Fruit fly (Drosophila melanogaster) whole organism, embryonic: ENCODE data around the gene CG16972.

ENCODE experiments used
- Adf1 ChIP-seq: fragments of 200-800 bp; sonication (Bioruptor generic); IDR thresholded peaks from 2 replicates; pipeline ENCODE4 v1.3.6; 2022; ENCODE audit warnings: missing biosample characterization, missing genetic modification characterization
- Antp ChIP-seq: fragments of 200-800 bp; sonication (Bioruptor generic); optimal IDR thresholded peaks from 3 replicates; lab custom pipeline; 2016; ENCODE audit warnings: missing biosample characterization, missing genetic modification characterization
- Blimp-1 ChIP-seq: fragments of 200-800 bp; sonication (Bioruptor generic); optimal IDR thresholded peaks from 3 replicates; lab custom pipeline; 2018; ENCODE audit warnings: missing biosample characterization, missing genetic modification characterization, mild to moderate bottlenecking, moderate library complexity, missing genetic modification reagents
- Bteb2 ChIP-seq: fragments of 200-800 bp; sonication (Bioruptor generic); optimal IDR thresholded peaks from 2 replicates; lab custom pipeline; 2016; ENCODE audit warnings: missing biosample characterization, missing genetic modification characterization
- CG10543 ChIP-seq: fragments of 200-800 bp; sonication (Bioruptor generic); optimal IDR thresholded peaks from 3 replicates; lab custom pipeline; 2017; ENCODE audit warnings: missing biosample characterization, mild to moderate bottlenecking, missing genetic modification characterization, moderate library complexity
- CG11398 ChIP-seq: fragments of 200-800 bp; sonication (Bioruptor generic); optimal IDR thresholded peaks from 2 replicates; lab custom pipeline; 2016; ENCODE audit warnings: missing biosample characterization, missing genetic modification characterization
- CG11696 ChIP-seq: fragments of 200-800 bp; sonication (Bioruptor generic); IDR thresholded peaks from 2 replicates; pipeline ENCODE4 v1.3.6; 2022; ENCODE audit warnings: missing biosample characterization, missing genetic modification characterization
- CG12104 ChIP-seq: fragments of 200-800 bp; sonication (Bioruptor generic); optimal IDR thresholded peaks from 3 replicates; lab custom pipeline; 2016; ENCODE audit warnings: missing biosample characterization, missing genetic modification characterization
- CG12219 ChIP-seq: fragments of 200-800 bp; sonication (Bioruptor generic); optimal IDR thresholded peaks from 3 replicates; lab custom pipeline; 2018; ENCODE audit warnings: missing biosample characterization, mild to moderate bottlenecking, missing genetic modification characterization
- CG12391 ChIP-seq: fragments of 200-800 bp; sonication (Bioruptor generic); optimal IDR thresholded peaks from 3 replicates; lab custom pipeline; 2018; ENCODE audit warnings: missing biosample characterization, mild to moderate bottlenecking, missing genetic modification characterization, moderate library complexity
- CG13287 ChIP-seq: fragments of 200-800 bp; sonication (Bioruptor generic); IDR thresholded peaks from 2 replicates; pipeline ENCODE4 v1.3.6; 2022; ENCODE audit warnings: missing biosample characterization, missing genetic modification characterization; ENCODE audit not compliant: partially characterized antibody
- CG13775 ChIP-seq: fragments of 200-800 bp; sonication (Bioruptor generic); optimal IDR thresholded peaks from 3 replicates; lab custom pipeline; 2017; ENCODE audit warnings: missing biosample characterization, mild to moderate bottlenecking, missing genetic modification characterization
- CG13894 ChIP-seq: fragments of 200-800 bp; sonication (Bioruptor generic); optimal IDR thresholded peaks from 3 replicates; lab custom pipeline; 2018; ENCODE audit warnings: missing biosample characterization, mild to moderate bottlenecking, missing genetic modification characterization, moderate library complexity
- CG18764 ChIP-seq: fragments of 200-800 bp; sonication (Bioruptor generic); optimal IDR thresholded peaks from 3 replicates; lab custom pipeline; 2016; ENCODE audit warnings: missing biosample characterization, missing genetic modification characterization
- CG3281 ChIP-seq: fragments of 200-800 bp; sonication (Bioruptor generic); optimal IDR thresholded peaks from 3 replicates; lab custom pipeline; 2017; ENCODE audit warnings: missing biosample characterization, mild to moderate bottlenecking, missing genetic modification characterization
- CG33557 ChIP-seq: fragments of 200-800 bp; sonication (Bioruptor generic); optimal IDR thresholded peaks from 2 replicates; lab custom pipeline; 2019; ENCODE audit warnings: missing biosample characterization, mild to moderate bottlenecking, missing genetic modification characterization, moderate library complexity
- CG3995 ChIP-seq: fragments of 200-800 bp; sonication (Bioruptor generic); optimal IDR thresholded peaks from 3 replicates; lab custom pipeline; 2016; ENCODE audit warnings: missing biosample characterization, missing genetic modification characterization
- CG4328 ChIP-seq: fragments of 200-800 bp; sonication (Bioruptor generic); optimal IDR thresholded peaks from 3 replicates; lab custom pipeline; 2017; ENCODE audit warnings: missing biosample characterization, missing genetic modification reagents, missing genetic modification characterization
- CG4360 ChIP-seq: fragments of 200-800 bp; sonication (Bioruptor generic); IDR thresholded peaks from 2 replicates; pipeline ENCODE4 v1.3.6; 2022; ENCODE audit warnings: missing biosample characterization, missing genetic modification characterization
- CG7372 ChIP-seq: fragments of 200-800 bp; sonication (Bioruptor generic); IDR thresholded peaks from 2 replicates; pipeline ENCODE4 v1.3.6; 2022; ENCODE audit warnings: missing biosample characterization, missing genetic modification characterization
- CG9817 ChIP-seq: fragments of 200-800 bp; sonication (Bioruptor generic); optimal IDR thresholded peaks from 2 replicates; lab custom pipeline; 2018; ENCODE audit warnings: missing biosample characterization, mild to moderate bottlenecking, missing genetic modification characterization, moderate library complexity
- CkIIα-i1 ChIP-seq: fragments of 200-800 bp; sonication (Bioruptor generic); IDR thresholded peaks from 2 replicates; pipeline ENCODE4 v1.3.6; 2022; ENCODE audit warnings: missing biosample characterization, missing genetic modification characterization
- Dbx ChIP-seq: fragments of 200-800 bp; sonication (Bioruptor generic); IDR thresholded peaks from 3 replicates; pipeline ENCODE4 v1.3.6; 2022; ENCODE audit warnings: missing biosample characterization, missing genetic modification characterization
- Fer2 ChIP-seq: fragments of 200-800 bp; sonication (Bioruptor generic); optimal IDR thresholded peaks from 2 replicates; lab custom pipeline; 2018; ENCODE audit warnings: missing biosample characterization, mild to moderate bottlenecking, missing genetic modification characterization, moderate library complexity
- H15 ChIP-seq: fragments of 200-800 bp; sonication (Bioruptor generic); IDR thresholded peaks from 3 replicates; pipeline ENCODE4 v1.3.6; 2022; ENCODE audit warnings: missing biosample characterization, missing genetic modification characterization
- Lhr ChIP-seq: fragments of 200-800 bp; sonication (Bioruptor generic); optimal IDR thresholded peaks from 3 replicates; lab custom pipeline; 2017; ENCODE audit warnings: mild to moderate bottlenecking, missing biosample characterization, missing genetic modification reagents, missing genetic modification characterization
- Mad ChIP-seq: fragments of 200-800 bp; sonication (Bioruptor generic); optimal IDR thresholded peaks from 2 replicates; lab custom pipeline; 2016; ENCODE audit warnings: missing biosample characterization, missing genetic modification characterization
- NC2α ChIP-seq: fragments of 200-800 bp; sonication (Bioruptor generic); optimal IDR thresholded peaks from 2 replicates; lab custom pipeline; 2016; ENCODE audit warnings: missing biosample characterization, missing genetic modification characterization
- Stat92E ChIP-seq, 3 experiments: fragments of >200 bp in 2 of 3; fragments of 200-800 bp in 1 of 3; sonication (Bioruptor generic) in 1 of 3; optimal IDR thresholded peaks; 2 replicates each; lab custom pipeline; 2017 to 2019; ENCODE audit warnings: missing biosample characterization in 3 of 3, missing genetic modification characterization in 3 of 3, mild to moderate bottlenecking in 1 of 3, moderate library complexity in 1 of 3
- aop ChIP-seq: fragments of 200-800 bp; sonication (Bioruptor generic); IDR thresholded peaks from 2 replicates; pipeline ENCODE4 v1.3.6; 2022; ENCODE audit warnings: missing biosample characterization, missing genetic modification characterization
- br ChIP-seq: fragments of >200 bp; optimal IDR thresholded peaks from 2 replicates; lab custom pipeline; 2017
- croc ChIP-seq: fragments of 200-800 bp; sonication (Bioruptor generic); conservative IDR thresholded peaks from 3 replicates; pipeline ENCODE4 v1.3.6; 2022; ENCODE audit warnings: missing biosample characterization, missing genetic modification characterization
- danr ChIP-seq: fragments of 200-800 bp; sonication (Bioruptor generic); IDR thresholded peaks from 2 replicates; pipeline ENCODE4 v1.3.6; 2022; ENCODE audit warnings: missing biosample characterization, missing genetic modification characterization
- fd102C ChIP-seq: fragments of 200-800 bp; sonication (Bioruptor generic); optimal IDR thresholded peaks from 2 replicates; lab custom pipeline; 2018; ENCODE audit warnings: missing biosample characterization, mild to moderate bottlenecking, missing genetic modification characterization, moderate library complexity
- jumu ChIP-seq: fragments of 200-800 bp; sonication (Bioruptor generic); optimal IDR thresholded peaks from 3 replicates; lab custom pipeline; 2016; ENCODE audit warnings: missing biosample characterization, missing genetic modification characterization
- klu ChIP-seq: fragments of 200-800 bp; sonication (Bioruptor generic); IDR thresholded peaks from 2 replicates; pipeline ENCODE4 v1.3.6; 2022; ENCODE audit warnings: missing biosample characterization, missing genetic modification characterization
- lola ChIP-seq, 3 experiments: fragments of >200 bp in 2 of 3; fragments of 200-800 bp in 1 of 3; sonication (Bioruptor generic) in 1 of 3; optimal IDR thresholded peaks; 2 replicates each; lab custom pipeline; 2017 to 2019; ENCODE audit warnings: missing biosample characterization in 3 of 3, missing genetic modification characterization in 3 of 3, mild to moderate bottlenecking in 1 of 3, moderate library complexity in 1 of 3
- nau ChIP-seq: fragments of 200-800 bp; sonication (Bioruptor generic); optimal IDR thresholded peaks from 3 replicates; lab custom pipeline; 2017; ENCODE audit warnings: missing biosample characterization, mild to moderate bottlenecking, missing genetic modification characterization, missing genetic modification reagents
- nerfin-2 ChIP-seq: fragments of 200-800 bp; sonication (Bioruptor generic); IDR thresholded peaks from 2 replicates; pipeline ENCODE4 v1.3.6; 2022; ENCODE audit warnings: missing biosample characterization, missing genetic modification characterization; ENCODE audit not compliant: partially characterized antibody
- pum ChIP-seq: fragments of 200-800 bp; sonication (Bioruptor generic); optimal IDR thresholded peaks from 2 replicates; lab custom pipeline; 2016; ENCODE audit warnings: missing biosample characterization, missing genetic modification characterization
- rib ChIP-seq: fragments of 200-800 bp; sonication (Bioruptor generic); IDR thresholded peaks from 2 replicates; pipeline ENCODE4 v1.3.6; 2022; ENCODE audit warnings: missing biosample characterization, missing genetic modification characterization
- run ChIP-seq: fragments of 200-800 bp; sonication (Bioruptor generic); optimal IDR thresholded peaks from 3 replicates; lab custom pipeline; 2018; ENCODE audit warnings: missing biosample characterization, mild to moderate bottlenecking, missing genetic modification characterization
- seq ChIP-seq: fragments of 200-800 bp; sonication (Bioruptor generic); IDR thresholded peaks from 2 replicates; pipeline ENCODE4 v1.3.6; 2022; ENCODE audit warnings: missing biosample characterization, missing genetic modification characterization
- sim ChIP-seq: fragments of 200-800 bp; sonication (Bioruptor generic); IDR thresholded peaks from 2 replicates; pipeline ENCODE4 v1.3.6; 2022; ENCODE audit warnings: missing biosample characterization, missing genetic modification characterization
- stwl ChIP-seq: fragments of 200-800 bp; sonication (Bioruptor generic); optimal IDR thresholded peaks from 3 replicates; lab custom pipeline; 2018; ENCODE audit warnings: missing biosample characterization, mild to moderate bottlenecking, missing genetic modification characterization, moderate library complexity
- tap ChIP-seq: fragments of 200-800 bp; optimal IDR thresholded peaks from 3 replicates; lab custom pipeline; 2019; ENCODE audit warnings: missing biosample characterization, mild to moderate bottlenecking, missing genetic modification characterization, moderate library complexity
- trh ChIP-seq: fragments of 200-800 bp; sonication (Bioruptor generic); optimal IDR thresholded peaks from 2 replicates; lab custom pipeline; 2016; ENCODE audit warnings: missing biosample characterization, missing genetic modification characterization
- tup ChIP-seq: fragments of 200-800 bp; sonication (Bioruptor generic); optimal IDR thresholded peaks from 2 replicates; lab custom pipeline; 2016; ENCODE audit warnings: missing biosample characterization, mild to moderate bottlenecking, missing genetic modification characterization, moderate library complexity
- unpg ChIP-seq: fragments of 200-800 bp; sonication (Bioruptor generic); optimal IDR thresholded peaks from 3 replicates; lab custom pipeline; 2018; ENCODE audit warnings: missing biosample characterization, mild to moderate bottlenecking, missing genetic modification characterization, moderate library complexity
- yki ChIP-seq: fragments of >200 bp; optimal IDR thresholded peaks from 3 replicates; lab custom pipeline; 2018
- zen2 ChIP-seq: fragments of 200-800 bp; sonication (Bioruptor generic); IDR thresholded peaks from 3 replicates; pipeline ENCODE4 v1.3.6; 2022; ENCODE audit warnings: missing biosample characterization, missing genetic modification characterization; ENCODE audit not compliant: partially characterized antibody

The CG16972 gene

dm6 chr2L:13206077-13206668, 3.1 kb upstream of the CG16972 start (continued):
- no peak for TF ChIP-seq CkIIα-i1 (GFP tag; lab: Robert Waterston, UW)
- peak; percentile 21 for TF ChIP-seq CG4328
- no peak for TF ChIP-seq jumu (GFP tag; lab: Kevin White, UChicago)
- TF ChIP-seq run = no peak
- TF ChIP-seq Bteb2 = no peak
- TF ChIP-seq CG13287 (GFP tag; lab: Robert Waterston, UW) = no peak
- no peak for TF ChIP-seq Fer2 (tag; lab: Kevin White, UChicago)
- no peak for TF ChIP-seq croc (GFP tag; lab: Robert Waterston, UW)
- TF ChIP-seq Blimp-1 = no peak
- no peak for TF ChIP-seq CG7372 (GFP tag; lab: Robert Waterston, UW)
- TF ChIP-seq klu (GFP tag; lab: Robert Waterston, UW) = no peak
- no peak for TF ChIP-seq Dbx (GFP tag; lab: Robert Waterston, UW)
- TF ChIP-seq H15 = no peak
- no peak for TF ChIP-seq CG11398 (GFP tag; lab: Kevin White, UChicago)
- TF ChIP-seq rib (GFP tag; lab: Robert Waterston, UW) = no peak
- TF ChIP-seq CG3995 = no peak
- no peak for TF ChIP-seq tap (tag; lab: Kevin White, UChicago)
- TF ChIP-seq CG12391 (tag; lab: Kevin White, UChicago) = no peak
- TF ChIP-seq zen2 (GFP tag; lab: Robert Waterston, UW) = no peak
- no peak for TF ChIP-seq sim (GFP tag; lab: Robert Waterston, UW)
- TF ChIP-seq pum (GFP tag; lab: Kevin White, UChicago) = no peak
- no peak for TF ChIP-seq aop
- no peak for TF ChIP-seq fd102C (GFP tag; lab: Kevin White, UChicago)
- no peak for TF ChIP-seq nerfin-2 (GFP tag; lab: Robert Waterston, UW)
- no peak for TF ChIP-seq nau (GFP tag; lab: Kevin White, UChicago)
- TF ChIP-seq CG11696 = no peak
- no peak for TF ChIP-seq CG13775 (GFP tag; lab: Kevin White, UChicago)
- no peak for TF ChIP-seq danr (GFP tag; lab: Robert Waterston, UW)
- TF ChIP-seq CG4360 (GFP tag; lab: Robert Waterston, UW) = no peak
- TF ChIP-seq stwl = no peak
- TF ChIP-seq Stat92E (GFP tag; optimal IDR thresholded peaks at IDR 0.05; lab: Kevin White, UChicago) = no peak
- no peak for TF ChIP-seq yki (lab: Kevin White, UChicago)
- no peak for TF ChIP-seq lola (GFP tag; optimal IDR thresholded peaks at IDR 0.05; lab: Kevin White, UChicago)
- peak; percentile 69; the same call in 1 of the 2 replicates for TF ChIP-seq Adf1 (GFP tag; lab: Robert Waterston, UW)
- TF ChIP-seq br (lab: Kevin White, UChicago) = no peak
- TF ChIP-seq tup = no peak
- TF ChIP-seq CG10543 (GFP tag; lab: Kevin White, UChicago) = peak; percentile 95
- no peak for TF ChIP-seq unpg (GFP tag; lab: Kevin White, UChicago)
- TF ChIP-seq seq = no peak
- TF ChIP-seq CG12219 (GFP tag; lab: Kevin White, UChicago) = no peak
- no peak for TF ChIP-seq NC2α (GFP tag; lab: Kevin White, UChicago)
- no peak for TF ChIP-seq CG12104 (GFP tag; lab: Kevin White, UChicago)
- TF ChIP-seq CG9817 = no peak
- no peak for TF ChIP-seq CG3281 (GFP tag; lab: Kevin White, UChicago)
- TF ChIP-seq Lhr (GFP tag; lab: Kevin White, UChicago) = no peak
- TF ChIP-seq CG33557 (GFP tag; lab: Kevin White, UChicago) = no peak
- no peak for TF ChIP-seq trh
- no peak for TF ChIP-seq Mad (GFP tag; lab: Kevin White, UChicago)
- no peak for TF ChIP-seq Antp (GFP tag; lab: Kevin White, UChicago)
- TF ChIP-seq CG13894 (tag; lab: Kevin White, UChicago) = peak; percentile 37
- TF ChIP-seq CG18764 = no peak
